Fruit fly (Drosophila melanogaster) S2 (cell line): ENCODE data around the gene Tom40.

Experiments used
- CG8478 ChIP-seq: fragments of >200 bp; optimal IDR thresholded peaks from 2 replicates; lab custom pipeline; 2018
- CTCF ChIP-seq, 2 experiments: fragments of >200 bp; optimal IDR thresholded peaks; 2 replicates each; lab custom pipeline; 2018

Gene Tom40

dm6 chrX:7777905-7778304 is 41.2 kb downstream of the Tom40 start, which contains the start of gene CG32718:
CG32718 (plus strand) TSS chrX:7778205.
- TF ChIP-seq CG8478 (lab: Kevin White, UChicago), result no peak
- no peak for TF ChIP-seq CTCF (optimal IDR thresholded peaks at IDR 0.05; lab: Kevin White, UChicago)
